Fruit fly (Drosophila melanogaster) whole organism, embryonic: Measurements from ENCODE around the gene wfs1.

Experiments used
- CG10543 ChIP-seq: fragments of 200-800 bp; sonication (Bioruptor generic); optimal IDR thresholded peaks from 3 replicates; lab custom pipeline; 2017; ENCODE audit warnings: missing biosample characterization, mild to moderate bottlenecking, missing genetic modification characterization, moderate library complexity
- CG10979 ChIP-seq: fragments of 200-800 bp; sonication (Bioruptor generic); optimal IDR thresholded peaks from 2 replicates; lab custom pipeline; 2018; ENCODE audit warnings: missing biosample characterization, mild to moderate bottlenecking, missing genetic modification characterization, moderate library complexity
- CG1233 ChIP-seq: fragments of 200-800 bp; sonication (Bioruptor generic); optimal IDR thresholded peaks from 4 replicates; lab custom pipeline; 2018; ENCODE audit warnings: missing biosample characterization, mild to moderate bottlenecking, missing genetic modification characterization
- CG12659 ChIP-seq: fragments of 200-800 bp; sonication (Bioruptor generic); optimal IDR thresholded peaks from 3 replicates; lab custom pipeline; 2017; ENCODE audit warnings: mild to moderate bottlenecking, missing biosample characterization, missing genetic modification reagents, missing genetic modification characterization
- CG13424 ChIP-seq: fragments of 200-800 bp; sonication (Bioruptor generic); optimal IDR thresholded peaks from 2 replicates; lab custom pipeline; 2019; ENCODE audit warnings: missing biosample characterization, mild to moderate bottlenecking, missing genetic modification characterization, moderate library complexity
- CG15073 ChIP-seq: fragments of 200-800 bp; sonication (Bioruptor generic); optimal IDR thresholded peaks from 2 replicates; lab custom pipeline; 2016; ENCODE audit warnings: missing biosample characterization, missing genetic modification characterization
- CG15514 ChIP-seq: fragments of 200-800 bp; sonication (Bioruptor generic); optimal IDR thresholded peaks from 3 replicates; lab custom pipeline; 2017; ENCODE audit warnings: missing biosample characterization, missing genetic modification characterization, mild to moderate bottlenecking, moderate library complexity, missing genetic modification reagents
- CG1602 ChIP-seq: fragments of 200-800 bp; sonication (Bioruptor generic); optimal IDR thresholded peaks from 3 replicates; lab custom pipeline; 2016; ENCODE audit warnings: missing biosample characterization, missing genetic modification characterization
- CG1603 ChIP-seq: fragments of 200-800 bp; sonication (Bioruptor generic); optimal IDR thresholded peaks from 2 replicates; lab custom pipeline; 2019; ENCODE audit warnings: missing biosample characterization, mild to moderate bottlenecking, missing genetic modification characterization, moderate library complexity
- CG16813 ChIP-seq: fragments of 200-800 bp; sonication (Bioruptor generic); IDR thresholded peaks from 3 replicates; pipeline ENCODE4 v1.3.6; 2022; ENCODE audit warnings: missing biosample characterization, missing genetic modification characterization; ENCODE audit not compliant: partially characterized antibody
- CG18599 ChIP-seq: fragments of 200-800 bp; sonication (Bioruptor generic); optimal IDR thresholded peaks from 3 replicates; lab custom pipeline; 2017; ENCODE audit warnings: missing biosample characterization, missing genetic modification characterization, mild to moderate bottlenecking, moderate library complexity, missing genetic modification reagents
- CG2199 ChIP-seq: fragments of 200-800 bp; sonication (Bioruptor generic); IDR thresholded peaks from 3 replicates; pipeline ENCODE4 v1.3.6; 2022; ENCODE audit warnings: missing biosample characterization, missing genetic modification characterization
- CG3163 ChIP-seq: fragments of 200-800 bp; sonication (Bioruptor generic); optimal IDR thresholded peaks from 3 replicates; lab custom pipeline; 2016; ENCODE audit warnings: missing biosample characterization, missing genetic modification characterization
- CG43689 ChIP-seq: fragments of 200-800 bp; sonication (Bioruptor generic); IDR thresholded peaks from 2 replicates; pipeline ENCODE4 v1.3.6; 2022; ENCODE audit warnings: missing biosample characterization, missing genetic modification characterization
- CG4404 ChIP-seq: fragments of 200-800 bp; sonication (Bioruptor generic); IDR thresholded peaks from 2 replicates; pipeline ENCODE4 v1.3.6; 2022; ENCODE audit warnings: missing biosample characterization, missing genetic modification characterization
- CG4424 ChIP-seq: fragments of 200-800 bp; sonication (Bioruptor generic); optimal IDR thresholded peaks from 3 replicates; lab custom pipeline; 2016; ENCODE audit warnings: missing biosample characterization, missing genetic modification characterization
- CG5245 ChIP-seq: fragments of 200-800 bp; sonication (Bioruptor generic); optimal IDR thresholded peaks from 3 replicates; lab custom pipeline; 2016; ENCODE audit warnings: missing biosample characterization, missing genetic modification characterization
- CG9932 ChIP-seq: fragments of 200-800 bp; sonication (Bioruptor generic); IDR thresholded peaks from 2 replicates; pipeline ENCODE4 v1.3.6; 2022; ENCODE audit warnings: missing biosample characterization, missing genetic modification characterization
- Dip2 ChIP-seq: fragments of 200-800 bp; sonication (Bioruptor generic); IDR thresholded peaks from 2 replicates; pipeline ENCODE4 v1.3.6; 2022; ENCODE audit warnings: missing biosample characterization, missing genetic modification characterization
- E2f2 ChIP-seq: fragments of 200-800 bp; sonication (Bioruptor generic); IDR thresholded peaks from 2 replicates; pipeline ENCODE4 v1.3.6; 2022; ENCODE audit warnings: missing biosample characterization, missing genetic modification characterization
- Gsc ChIP-seq: fragments of 200-800 bp; sonication (Bioruptor generic); IDR thresholded peaks from 2 replicates; pipeline ENCODE4 v1.3.6; 2022; ENCODE audit warnings: missing biosample characterization, missing genetic modification characterization
- HmgZ ChIP-seq: fragments of 200-800 bp; sonication (Bioruptor generic); optimal IDR thresholded peaks from 2 replicates; lab custom pipeline; 2018; ENCODE audit warnings: missing biosample characterization, mild to moderate bottlenecking, missing genetic modification characterization
- Kr ChIP-seq: fragments of 200-800 bp; sonication (Bioruptor generic); optimal IDR thresholded peaks from 2 replicates; lab custom pipeline; 2017; ENCODE audit warnings: missing biosample characterization, mild to moderate bottlenecking, missing genetic modification characterization
- Myb ChIP-seq: fragments of 200-800 bp; sonication (Bioruptor generic); optimal IDR thresholded peaks from 2 replicates; lab custom pipeline; 2016; ENCODE audit warnings: missing biosample characterization, missing genetic modification characterization
- Ssrp ChIP-seq: fragments of 200-800 bp; sonication (Bioruptor generic); optimal IDR thresholded peaks from 2 replicates; lab custom pipeline; 2018; ENCODE audit warnings: missing biosample characterization, mild to moderate bottlenecking, missing genetic modification characterization, moderate library complexity
- Vsx1 ChIP-seq: fragments of 200-800 bp; sonication (Bioruptor generic); optimal IDR thresholded peaks from 2 replicates; lab custom pipeline; 2017; ENCODE audit warnings: missing biosample characterization, mild to moderate bottlenecking, missing genetic modification characterization, missing genetic modification reagents
- ara ChIP-seq: fragments of 200-800 bp; sonication (Bioruptor generic); IDR thresholded peaks from 2 replicates; pipeline ENCODE4 v1.3.6; 2022; ENCODE audit warnings: missing biosample characterization, missing genetic modification characterization
- bigmax ChIP-seq: fragments of 200-800 bp; sonication (Bioruptor generic); optimal IDR thresholded peaks from 2 replicates; lab custom pipeline; 2018; ENCODE audit warnings: missing biosample characterization, mild to moderate bottlenecking, missing genetic modification characterization
- br ChIP-seq: fragments of >200 bp; optimal IDR thresholded peaks from 2 replicates; lab custom pipeline; 2017
- caup ChIP-seq: fragments of 200-800 bp; sonication (Bioruptor generic); optimal IDR thresholded peaks from 3 replicates; lab custom pipeline; 2017; ENCODE audit warnings: missing biosample characterization, mild to moderate bottlenecking, missing genetic modification characterization, moderate library complexity; ENCODE audit not compliant: severe bottlenecking
- cg ChIP-seq: fragments of 200-800 bp; sonication (Bioruptor generic); optimal IDR thresholded peaks from 3 replicates; lab custom pipeline; 2019; ENCODE audit warnings: missing biosample characterization, mild to moderate bottlenecking, missing genetic modification characterization, moderate library complexity
- croc ChIP-seq: fragments of 200-800 bp; sonication (Bioruptor generic); conservative IDR thresholded peaks from 3 replicates; pipeline ENCODE4 v1.3.6; 2022; ENCODE audit warnings: missing biosample characterization, missing genetic modification characterization
- dati ChIP-seq: fragments of 200-800 bp; sonication (Bioruptor generic); IDR thresholded peaks from 2 replicates; pipeline ENCODE4 v1.3.6; 2022; ENCODE audit warnings: missing biosample characterization, missing genetic modification characterization
- dmrt99B ChIP-seq: fragments of 200-800 bp; sonication (Bioruptor generic); optimal IDR thresholded peaks from 2 replicates; lab custom pipeline; 2018; ENCODE audit warnings: missing biosample characterization, mild to moderate bottlenecking, missing genetic modification characterization, moderate library complexity
- esg ChIP-seq: fragments of 200-800 bp; sonication (Bioruptor generic); conservative IDR thresholded peaks from 2 replicates; pipeline ENCODE4 v1.3.6; 2022; ENCODE audit warnings: missing biosample characterization, missing genetic modification characterization
- eyg ChIP-seq: fragments of 200-800 bp; sonication (Bioruptor generic); optimal IDR thresholded peaks from 3 replicates; lab custom pipeline; 2016; ENCODE audit warnings: missing biosample characterization, missing genetic modification characterization
- fd64A ChIP-seq: fragments of 200-800 bp; sonication (Bioruptor generic); optimal IDR thresholded peaks from 3 replicates; lab custom pipeline; 2018; ENCODE audit warnings: missing biosample characterization, mild to moderate bottlenecking, missing genetic modification characterization
- h ChIP-seq: fragments of >200 bp; optimal IDR thresholded peaks from 2 replicates; lab custom pipeline; 2017
- lab ChIP-seq: fragments of 200-800 bp; sonication (Bioruptor generic); optimal IDR thresholded peaks from 3 replicates; lab custom pipeline; 2017; ENCODE audit warnings: missing biosample characterization, missing genetic modification characterization, mild to moderate bottlenecking, moderate library complexity, missing genetic modification reagents
- maf-S ChIP-seq: fragments of 200-800 bp; sonication (Bioruptor generic); optimal IDR thresholded peaks from 2 replicates; lab custom pipeline; 2016; ENCODE audit warnings: missing biosample characterization, missing genetic modification characterization
- mirr ChIP-seq: fragments of 200-800 bp; sonication (Bioruptor generic); optimal IDR thresholded peaks from 3 replicates; lab custom pipeline; 2018; ENCODE audit warnings: missing biosample characterization, mild to moderate bottlenecking, missing genetic modification characterization
- pfk ChIP-seq: fragments of 200-800 bp; sonication (Bioruptor generic); optimal IDR thresholded peaks from 2 replicates; lab custom pipeline; 2018; ENCODE audit warnings: missing biosample characterization, mild to moderate bottlenecking, missing genetic modification characterization, moderate library complexity
- phol ChIP-seq: fragments of 200-800 bp; sonication (Bioruptor generic); optimal IDR thresholded peaks from 3 replicates; lab custom pipeline; 2018; ENCODE audit warnings: missing biosample characterization, mild to moderate bottlenecking, missing genetic modification characterization, moderate library complexity
- pros ChIP-seq: fragments of 200-800 bp; sonication (Bioruptor generic); optimal IDR thresholded peaks from 3 replicates; lab custom pipeline; 2019; ENCODE audit warnings: missing biosample characterization, mild to moderate bottlenecking, missing genetic modification characterization, moderate library complexity
- scrt ChIP-seq: fragments of 200-800 bp; sonication (Bioruptor generic); optimal IDR thresholded peaks from 2 replicates; lab custom pipeline; 2018; ENCODE audit warnings: missing biosample characterization, mild to moderate bottlenecking, missing genetic modification characterization, moderate library complexity
- slp2 ChIP-seq: fragments of 200-800 bp; sonication (Bioruptor generic); optimal IDR thresholded peaks from 2 replicates; lab custom pipeline; 2016; ENCODE audit warnings: missing biosample characterization, missing genetic modification characterization
- tgo ChIP-seq: fragments of 200-800 bp; sonication (Bioruptor generic); IDR thresholded peaks from 3 replicates; pipeline ENCODE4 v1.3.6; 2022; ENCODE audit warnings: missing biosample characterization, missing genetic modification characterization
- tin ChIP-seq: fragments of 200-800 bp; sonication (Bioruptor generic); optimal IDR thresholded peaks from 3 replicates; lab custom pipeline; 2016; ENCODE audit warnings: missing biosample characterization, missing genetic modification characterization
- unpg ChIP-seq: fragments of 200-800 bp; sonication (Bioruptor generic); optimal IDR thresholded peaks from 3 replicates; lab custom pipeline; 2018; ENCODE audit warnings: missing biosample characterization, mild to moderate bottlenecking, missing genetic modification characterization, moderate library complexity
- vfl ChIP-seq: fragments of 200-800 bp; sonication (Bioruptor generic); optimal IDR thresholded peaks from 2 replicates; lab custom pipeline; 2016; ENCODE audit warnings: missing biosample characterization, missing genetic modification characterization
- z ChIP-seq: fragments of 200-800 bp; sonication (Bioruptor generic); IDR thresholded peaks from 3 replicates; pipeline ENCODE4 v1.3.6; 2022; ENCODE audit warnings: missing biosample characterization, missing genetic modification characterization
- zf30C ChIP-seq: fragments of 200-800 bp; sonication (Bioruptor generic); optimal IDR thresholded peaks from 3 replicates; lab custom pipeline; 2018; ENCODE audit warnings: missing biosample characterization, mild to moderate bottlenecking, missing genetic modification characterization

Gene wfs1

dm6 chr3R:22663115-22663514, 27.1 kb downstream of the wfs1 start (continued):
- TF ChIP-seq caup (GFP tag; lab: Kevin White, UChicago) = peak; percentile 30
- TF ChIP-seq CG1602 (GFP tag; lab: Kevin White, UChicago) = peak; percentile 57
- no peak for TF ChIP-seq CG3163 (GFP tag; lab: Kevin White, UChicago)
- TF ChIP-seq scrt (GFP tag; lab: Kevin White, UChicago) = peak; percentile 51
- TF ChIP-seq Vsx1 (GFP tag; lab: Kevin White, UChicago) = peak; percentile 8
- TF ChIP-seq CG15073 (GFP tag; lab: Kevin White, UChicago) = no peak
- TF ChIP-seq cg (GFP tag; lab: Kevin White, UChicago) = no peak
- peak; percentile 49 for TF ChIP-seq E2f2 (GFP tag; lab: Robert Waterston, UW)
- TF ChIP-seq mirr (GFP tag; lab: Kevin White, UChicago) = no peak
- no peak for TF ChIP-seq dati (GFP tag; lab: Robert Waterston, UW)
- no peak for TF ChIP-seq br (lab: Kevin White, UChicago)
- TF ChIP-seq slp2 (GFP tag; lab: Kevin White, UChicago) = peak; percentile 20
- no peak for TF ChIP-seq CG2199 (GFP tag; lab: Robert Waterston, UW)
- peak; percentile 42 for TF ChIP-seq HmgZ
- TF ChIP-seq tgo (GFP tag; lab: Robert Waterston, UW) = peak; percentile 55
- peak; percentile 13 for TF ChIP-seq vfl (GFP tag; lab: Kevin White, UChicago)
- peak; percentile 75 for TF ChIP-seq esg (GFP tag; lab: Robert Waterston, UW)
- TF ChIP-seq Myb (GFP tag; lab: Kevin White, UChicago) = peak; percentile 18
- no peak for TF ChIP-seq z (GFP tag; lab: Robert Waterston, UW)
- TF ChIP-seq lab (GFP tag; lab: Kevin White, UChicago) = peak; percentile 75
- no peak for TF ChIP-seq eyg (GFP tag; lab: Kevin White, UChicago)
- TF ChIP-seq Gsc (GFP tag; lab: Robert Waterston, UW) = no peak
- peak; percentile 66 for TF ChIP-seq CG13424 (tag; lab: Kevin White, UChicago)
- TF ChIP-seq CG15514 = peak; percentile 48
- TF ChIP-seq croc (GFP tag; lab: Robert Waterston, UW) = no peak; the same call in 2 of the 3 replicates
- no peak for TF ChIP-seq maf-S
- peak; percentile 77 for TF ChIP-seq unpg
- TF ChIP-seq CG4424 (GFP tag; lab: Kevin White, UChicago) = peak; percentile 27
- peak; percentile 71 for TF ChIP-seq phol (tag; lab: Kevin White, UChicago)
- peak; percentile 11 for TF ChIP-seq CG10543 (GFP tag; lab: Kevin White, UChicago)
- TF ChIP-seq bigmax (GFP tag; lab: Kevin White, UChicago) = no peak
- TF ChIP-seq fd64A (GFP tag; lab: Kevin White, UChicago) = no peak
- peak; percentile 88 for TF ChIP-seq CG1603
- peak; percentile 47 for TF ChIP-seq CG4404
- no peak for TF ChIP-seq CG43689 (GFP tag; lab: Robert Waterston, UW)
- peak; percentile 26 for TF ChIP-seq CG5245 (GFP tag; lab: Kevin White, UChicago)
- TF ChIP-seq CG18599 (GFP tag; lab: Kevin White, UChicago) = peak; percentile 85
- TF ChIP-seq Kr (GFP tag; lab: Kevin White, UChicago) = no peak
- TF ChIP-seq CG1233 (GFP tag; lab: Kevin White, UChicago) = peak; percentile 37
- TF ChIP-seq CG16813 (GFP tag; lab: Robert Waterston, UW) = no peak
- TF ChIP-seq Ssrp = no peak
- peak; percentile 58 for TF ChIP-seq CG12659 (GFP tag; lab: Kevin White, UChicago)
- TF ChIP-seq CG9932 (GFP tag; lab: Robert Waterston, UW) = peak; percentile 80
- TF ChIP-seq h (lab: Kevin White, UChicago) = no peak
- peak; percentile 57; the same call in 1 of the 2 replicates for TF ChIP-seq ara (GFP tag; lab: Robert Waterston, UW)
- TF ChIP-seq zf30C = no peak
- no peak for TF ChIP-seq pfk
- TF ChIP-seq CG10979 (tag; lab: Kevin White, UChicago) = peak; percentile 59
- TF ChIP-seq dmrt99B = peak; percentile 79
- no peak for TF ChIP-seq pros (GFP tag; lab: Kevin White, UChicago)
- TF ChIP-seq Dip2 (GFP tag; lab: Robert Waterston, UW) = no peak
- TF ChIP-seq tin (GFP tag; lab: Kevin White, UChicago) = peak; percentile 44
